Worm (Caenorhabditis elegans): ENCODE results near the gene ZK669.5.

DNA sequence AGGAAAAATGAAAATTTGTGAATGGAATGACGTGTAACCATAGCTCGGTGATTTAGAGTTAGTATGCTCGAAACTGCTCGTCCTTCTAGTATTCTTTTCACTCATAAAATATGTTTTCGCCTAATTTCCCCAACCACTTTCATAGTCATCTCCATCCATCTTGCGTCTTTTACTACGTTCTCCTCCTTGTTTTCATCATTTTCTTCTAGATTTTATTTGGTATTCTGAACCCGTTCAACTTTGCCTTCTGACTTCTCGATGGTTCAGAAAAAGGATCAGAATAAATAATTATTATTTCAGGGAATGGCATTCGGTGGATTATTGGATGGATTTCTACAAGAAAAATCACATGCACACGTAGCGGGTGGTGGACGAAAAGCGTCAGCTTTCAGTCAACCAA, 11.9 kb upstream of the ZK669.5 start, which contains the start of gene C04H4.1:
- TF ChIP-seq unc-62 (GFP tag; optimal IDR thresholded peaks at IDR 0.05) (no peak), lin-35 (GFP tag; optimal IDR thresholded peaks at IDR 0.05) (no peak), B0336.3 (GFP tag; IDR thresholded peaks at IDR 0.05) (no peak), pha-4 (tag; optimal IDR thresholded peaks at IDR 0.05) (no peak), aptf-3 (GFP tag; IDR thresholded peaks at IDR 0.05) (no peak), hlh-26 (GFP tag; conservative IDR thresholded peaks at IDR 0.05) (no peak), lsy-27 (tag; optimal IDR thresholded peaks at IDR 0.05; ENCODE audit: borderline replicate concordance, insufficient read depth) (no peak), zim-3 (tag; optimal IDR thresholded peaks at IDR 0.05) (no peak), tbp1 (GFP tag; optimal IDR thresholded peaks at IDR 0.05) (no peak), cebp-1 (GFP tag; IDR thresholded peaks at IDR 0.05) (no peak), cebp-1 (tag; optimal IDR thresholded peaks at IDR 0.05) (no peak), ztf-28 (GFP tag; IDR thresholded peaks at IDR 0.05) (no peak), ama-1 (optimal IDR thresholded peaks at IDR 0.05) (no peak), ama-1 (GFP tag; optimal IDR thresholded peaks at IDR 0.05) (no peak), let-607 (tag; optimal IDR thresholded peaks at IDR 0.05) (no peak), C17E4.6 (GFP tag; IDR thresholded peaks at IDR 0.05) (no peak)
